Worm (Caenorhabditis elegans): ENCODE measurements around the gene gck-4.
A peak's percentile ranks its signal among the peaks of the same experiment; 100 is the strongest.

The gck-4 gene

ce11 chrX:13666864-13667263, 10.1 kb upstream of the gck-4 start:
- TF ChIP-seq ztf-29 (GFP tag; IDR thresholded peaks at IDR 0.05) (no peak), T22C8.4 (GFP tag; IDR thresholded peaks at IDR 0.05) (no peak), ztf-23 (GFP tag; IDR thresholded peaks at IDR 0.05) (no peak), klf-2 (GFP tag; conservative IDR thresholded peaks at IDR 0.05) (no peak), cog-1 (tag; optimal IDR thresholded peaks at IDR 0.05) (no peak), tab-1 (GFP tag; IDR thresholded peaks at IDR 0.05) (no peak), ref-1 (GFP tag; conservative IDR thresholded peaks at IDR 0.05) (no peak)

- TF ChIP-seq ref-1 (GFP tag; conservative IDR thresholded peaks at IDR 0.05) (no peak), flt-1 (GFP tag; IDR thresholded peaks at IDR 0.05) (no peak), tab-1 (GFP tag; IDR thresholded peaks at IDR 0.05) (no peak)
These were observed 8.3 kb upstream of the gck-4 start, which contains the start of gene C04A11.2 for ce11 chrX:13668728-13669127. Gene C04A11.2 (minus strand): TSS chrX:13668828.

ce11 chrX:13669641-13670040, 7.4 kb upstream of the gck-4 start:
- TF ChIP-seq tab-1 (GFP tag; IDR thresholded peaks at IDR 0.05), result no peak
- TF ChIP-seq med-1 (GFP tag; optimal IDR thresholded peaks at IDR 0.05; ENCODE audit: insufficient read depth), result no peak
- TF ChIP-seq flt-1 (GFP tag; IDR thresholded peaks at IDR 0.05), result 0 out of 2 replicates have a peak, but pooled peaks have one; percentile 46
- peak; percentile 61 for TF ChIP-seq T22C8.4 (GFP tag; IDR thresholded peaks at IDR 0.05)
- TF ChIP-seq cog-1 (tag; optimal IDR thresholded peaks at IDR 0.05), result peak; percentile 9

DNA sequence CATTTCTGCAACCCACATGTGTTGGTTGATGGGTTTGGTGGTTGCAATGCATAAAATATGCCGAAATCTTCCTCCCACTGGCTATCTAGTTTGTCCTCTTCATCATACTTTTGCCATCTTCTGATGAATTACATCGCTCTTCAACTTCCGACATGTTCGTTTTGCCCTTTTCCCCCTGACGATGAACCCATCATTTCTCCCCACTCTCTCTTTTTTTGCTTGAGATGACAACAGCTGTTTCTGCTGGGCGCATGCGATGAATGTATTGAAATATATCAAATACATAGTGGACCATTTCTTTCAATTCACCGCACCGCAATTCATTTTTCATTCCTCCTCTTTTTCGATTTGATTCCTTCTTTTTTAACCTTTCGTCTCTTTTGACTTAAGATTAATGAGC, 6.0 kb upstream of the gck-4 start:
- TF ChIP-seq T22C8.4 (GFP tag; IDR thresholded peaks at IDR 0.05) (no peak), med-1 (GFP tag; optimal IDR thresholded peaks at IDR 0.05; ENCODE audit: insufficient read depth) (no peak)

- TF ChIP-seq ztf-23 (GFP tag; IDR thresholded peaks at IDR 0.05) (no peak), flt-1 (GFP tag; IDR thresholded peaks at IDR 0.05) (no peak), T22C8.4 (GFP tag; IDR thresholded peaks at IDR 0.05) (no peak), med-1 (GFP tag; optimal IDR thresholded peaks at IDR 0.05; ENCODE audit: insufficient read depth) (no peak), ztf-29 (GFP tag; IDR thresholded peaks at IDR 0.05) (no peak)
These were observed 4.4 kb upstream of the gck-4 start for ce11 chrX:13672622-13673021.

- TF ChIP-seq tab-1 (GFP tag; IDR thresholded peaks at IDR 0.05), result no peak
- TF ChIP-seq cog-1 (tag; optimal IDR thresholded peaks at IDR 0.05), result no peak
- no peak for TF ChIP-seq ref-1 (GFP tag; conservative IDR thresholded peaks at IDR 0.05)
- no peak for TF ChIP-seq med-1 (GFP tag; optimal IDR thresholded peaks at IDR 0.05; ENCODE audit: insufficient read depth)
- no peak for TF ChIP-seq ztf-29 (GFP tag; IDR thresholded peaks at IDR 0.05)
- TF ChIP-seq flt-1 (GFP tag; IDR thresholded peaks at IDR 0.05), result 0 out of 2 replicates have a peak, but pooled peaks have one; percentile 7
These were observed 1.5 kb upstream of the gck-4 start for ce11 chrX:13675444-13675843.

ce11 chrX:13685725-13686124, 8.7 kb downstream of the gck-4 start:
- no peak for TF ChIP-seq med-1 (GFP tag; optimal IDR thresholded peaks at IDR 0.05; ENCODE audit: insufficient read depth)
- no peak for TF ChIP-seq klf-2 (GFP tag; conservative IDR thresholded peaks at IDR 0.05)
- no peak for TF ChIP-seq T22C8.4 (GFP tag; IDR thresholded peaks at IDR 0.05)
- no peak for TF ChIP-seq ztf-23 (GFP tag; IDR thresholded peaks at IDR 0.05)
- no peak for TF ChIP-seq ref-1 (GFP tag; conservative IDR thresholded peaks at IDR 0.05)
- TF ChIP-seq tab-1 (GFP tag; IDR thresholded peaks at IDR 0.05), result no peak
- no peak for TF ChIP-seq cog-1 (tag; optimal IDR thresholded peaks at IDR 0.05)
- TF ChIP-seq ztf-29 (GFP tag; IDR thresholded peaks at IDR 0.05), result no peak
- no peak for TF ChIP-seq flt-1 (GFP tag; IDR thresholded peaks at IDR 0.05)

DNA sequence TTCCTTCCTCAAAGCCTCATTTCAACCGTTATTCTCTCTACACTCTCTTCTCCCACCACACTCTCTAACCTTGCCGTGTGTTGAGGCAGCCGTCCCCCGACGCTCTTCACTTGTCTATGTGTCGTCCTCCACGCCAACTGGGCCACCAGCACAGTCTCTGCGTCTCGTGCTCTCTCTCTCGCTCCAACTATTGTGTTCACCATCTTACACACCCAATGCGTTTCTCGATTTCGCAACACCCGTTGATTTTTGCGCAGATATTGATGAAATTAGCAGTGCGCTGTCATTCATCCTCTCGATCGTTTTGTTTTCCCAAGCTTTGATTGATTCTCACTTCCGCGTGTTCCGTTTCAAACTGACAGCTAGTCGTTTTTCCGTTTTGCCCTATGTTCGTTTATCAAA, 10.1 kb downstream of the gck-4 start:
- TF ChIP-seq ztf-29 (GFP tag; IDR thresholded peaks at IDR 0.05), result no peak
- TF ChIP-seq cog-1 (tag; optimal IDR thresholded peaks at IDR 0.05), result peak; percentile 75

ce11 chrX:13687655-13688054, 10.7 kb downstream of the gck-4 start, which contains the start of gene adm-2:
Gene adm-2 (plus strand): TSS chrX:13687955.
- TF ChIP-seq ztf-23 (GFP tag; IDR thresholded peaks at IDR 0.05), result no peak
- TF ChIP-seq T22C8.4 (GFP tag; IDR thresholded peaks at IDR 0.05), result no peak
- no peak for TF ChIP-seq flt-1 (GFP tag; IDR thresholded peaks at IDR 0.05)
- TF ChIP-seq ztf-29 (GFP tag; IDR thresholded peaks at IDR 0.05), result no peak
- no peak for TF ChIP-seq cog-1 (tag; optimal IDR thresholded peaks at IDR 0.05)
- TF ChIP-seq med-1 (GFP tag; optimal IDR thresholded peaks at IDR 0.05; ENCODE audit: insufficient read depth), result no peak
- TF ChIP-seq tab-1 (GFP tag; IDR thresholded peaks at IDR 0.05), result no peak
- TF ChIP-seq klf-2 (GFP tag; conservative IDR thresholded peaks at IDR 0.05), result no peak
- no peak for TF ChIP-seq ref-1 (GFP tag; conservative IDR thresholded peaks at IDR 0.05)

ce11 chrX:13690333-13690732, 13.3 kb downstream of the gck-4 start:
- no peak for TF ChIP-seq cog-1 (tag; optimal IDR thresholded peaks at IDR 0.05)
- TF ChIP-seq ref-1 (GFP tag; conservative IDR thresholded peaks at IDR 0.05), result no peak
- TF ChIP-seq tab-1 (GFP tag; IDR thresholded peaks at IDR 0.05), result no peak
- no peak for TF ChIP-seq klf-2 (GFP tag; conservative IDR thresholded peaks at IDR 0.05)
- no peak for TF ChIP-seq flt-1 (GFP tag; IDR thresholded peaks at IDR 0.05)
- no peak for TF ChIP-seq ztf-29 (GFP tag; IDR thresholded peaks at IDR 0.05)
- TF ChIP-seq med-1 (GFP tag; optimal IDR thresholded peaks at IDR 0.05; ENCODE audit: insufficient read depth), result no peak
- TF ChIP-seq T22C8.4 (GFP tag; IDR thresholded peaks at IDR 0.05), result no peak
- no peak for TF ChIP-seq ztf-23 (GFP tag; IDR thresholded peaks at IDR 0.05)

DNA sequence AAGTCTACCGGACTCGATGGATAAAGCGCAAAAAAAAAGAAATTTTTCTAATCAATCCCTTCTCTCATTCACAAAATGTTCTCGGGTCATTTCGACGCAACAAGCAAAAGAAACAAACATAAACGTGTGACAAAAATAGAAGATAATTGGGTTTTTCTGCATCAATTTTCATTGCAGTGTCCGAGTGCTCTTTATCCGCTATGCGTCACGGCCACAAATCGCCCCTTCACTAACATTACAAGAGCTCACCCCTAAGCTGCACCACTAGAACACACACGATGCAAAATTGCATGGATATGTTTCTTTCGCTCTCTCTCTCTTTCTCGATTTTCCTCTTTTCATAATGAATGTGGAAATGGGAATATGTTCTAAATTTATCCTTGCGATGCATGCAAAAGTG, 19.2 kb downstream of the gck-4 start:
- TF ChIP-seq ztf-29 (GFP tag; IDR thresholded peaks at IDR 0.05), result no peak
- no peak for TF ChIP-seq T22C8.4 (GFP tag; IDR thresholded peaks at IDR 0.05)
- no peak for TF ChIP-seq ztf-23 (GFP tag; IDR thresholded peaks at IDR 0.05)
- no peak for TF ChIP-seq flt-1 (GFP tag; IDR thresholded peaks at IDR 0.05)
- no peak for TF ChIP-seq klf-2 (GFP tag; conservative IDR thresholded peaks at IDR 0.05)
- TF ChIP-seq med-1 (GFP tag; optimal IDR thresholded peaks at IDR 0.05; ENCODE audit: insufficient read depth), result no peak
- TF ChIP-seq cog-1 (tag; optimal IDR thresholded peaks at IDR 0.05), result no peak
- no peak for TF ChIP-seq ref-1 (GFP tag; conservative IDR thresholded peaks at IDR 0.05)
- TF ChIP-seq tab-1 (GFP tag; IDR thresholded peaks at IDR 0.05), result no peak
